Worm (Caenorhabditis elegans) whole organism, young adult: ENCODE data around the gene nep-21.
A peak's percentile ranks its signal among the peaks of the same experiment; 100 is the strongest.

Experiments used
- K11D2.4 ChIP-seq: fragments of 200-800 bp; sonication (Bioruptor generic); IDR thresholded peaks from 2 replicates; pipeline ENCODE4 v1.3.6; 2022; ENCODE audit warnings: missing genetic modification reagents, missing genetic modification characterization, missing compliant biosample characterization
- akir-1 ChIP-seq: fragments of 200-800 bp; sonication (Bioruptor generic); optimal IDR thresholded peaks from 2 replicates; lab custom pipeline; 2018; ENCODE audit warnings: mild to moderate bottlenecking, missing genetic modification characterization, moderate library complexity, missing compliant biosample characterization
- ama-1 ChIP-seq, 3 experiments: fragments of 150-350 bp in 1 of 3; sonication (generic microtip) in 2 of 3; optimal IDR thresholded peaks; 2 replicates each; lab custom pipeline; 2014 to 2018; ENCODE audit warnings: missing biosample characterization in 2 of 3, missing genetic modification characterization in 2 of 3, missing genetic modification reagents in 2 of 3
- dox-1 ChIP-seq: fragments of 200-800 bp; sonication (Bioruptor generic); IDR thresholded peaks from 2 replicates; pipeline ENCODE4 v1.3.6; 2022; ENCODE audit warnings: missing genetic modification reagents, missing genetic modification characterization, missing compliant biosample characterization
- dpl-1 ChIP-seq: fragments of 150-350 bp; optimal IDR thresholded peaks from 2 replicates; lab custom pipeline; 2014; ENCODE audit warnings: missing biosample characterization, missing genetic modification reagents, missing genetic modification characterization
- ekl-4 ChIP-seq: fragments of 200-800 bp; sonication (Bioruptor generic); IDR thresholded peaks from 2 replicates; pipeline ENCODE4 v1.3.6; 2022; ENCODE audit warnings: missing genetic modification reagents, missing genetic modification characterization, missing compliant biosample characterization
- hmg-1.2 ChIP-seq: fragments of 200-800 bp; sonication (Bioruptor generic); IDR thresholded peaks from 2 replicates; pipeline ENCODE4 v1.3.6; 2022; ENCODE audit warnings: missing genetic modification reagents, missing genetic modification characterization, missing compliant biosample characterization
- madf-10 ChIP-seq: sonication (generic microtip); optimal IDR thresholded peaks from 2 replicates; lab custom pipeline; 2016; ENCODE audit warnings: mild to moderate bottlenecking, missing genetic modification characterization, missing compliant biosample characterization
- nfya-1 ChIP-seq: sonication (generic microtip); optimal IDR thresholded peaks from 2 replicates; lab custom pipeline; 2017; ENCODE audit warnings: antibody characterized with exemption, missing compliant biosample characterization, missing genetic modification characterization, borderline replicate concordance; ENCODE audit not compliant: insufficient read depth
- pha-4 ChIP-seq: fragments of 150-350 bp; sonication (generic microtip); optimal IDR thresholded peaks from 2 replicates; lab custom pipeline; 2014; ENCODE audit warnings: missing biosample characterization, missing genetic modification reagents, missing genetic modification characterization
- unc-62 ChIP-seq: fragments of 150-350 bp; optimal IDR thresholded peaks from 2 replicates; lab custom pipeline; 2014; ENCODE audit warnings: missing biosample characterization, missing genetic modification reagents, missing genetic modification characterization

DNA sequence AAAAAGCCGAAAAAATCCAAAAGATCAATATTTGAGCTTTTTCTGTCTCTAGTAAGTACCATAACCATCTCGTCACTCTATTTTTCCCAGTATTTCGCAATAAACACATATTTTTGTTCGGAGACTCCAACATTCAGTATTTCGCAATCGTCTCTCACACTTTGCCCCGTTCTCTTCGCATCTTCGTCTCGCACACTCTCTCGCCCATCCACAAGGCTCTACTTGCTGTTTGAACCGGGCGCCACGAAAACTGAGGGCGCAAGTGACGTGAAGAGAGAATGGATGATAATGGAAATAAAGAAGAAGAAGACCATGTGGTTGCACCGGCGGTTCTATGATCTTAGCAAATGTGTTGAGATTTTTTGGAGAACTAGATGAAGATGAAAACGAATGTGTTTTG lies 26.2 kb downstream of the nep-21 start:
- peak; percentile 85 for TF ChIP-seq dox-1
- TF ChIP-seq ama-1 (optimal IDR thresholded peaks at IDR 0.05; lab: Kevin White, UChicago): no peak
- TF ChIP-seq ama-1 (GFP tag; optimal IDR thresholded peaks at IDR 0.05; lab: Kevin White, UChicago): no peak
- TF ChIP-seq ekl-4 (GFP tag; lab: Robert Waterston, UW): 0 out of 2 replicates have a peak, but pooled peaks have one; percentile 51
- peak; percentile 80 for TF ChIP-seq K11D2.4
- no peak for TF ChIP-seq dpl-1 (GFP tag; lab: Kevin White, UChicago)
- TF ChIP-seq hmg-1.2: peak; percentile 96
- TF ChIP-seq unc-62 (GFP tag; lab: Kevin White, UChicago): peak; percentile 36
- TF ChIP-seq pha-4: peak; percentile 96
- peak; percentile 77 for TF ChIP-seq madf-10 (tag; lab: Kevin White, UChicago)
- no peak for TF ChIP-seq akir-1 (GFP tag; lab: Kevin White, UChicago)
- TF ChIP-seq nfya-1 (tag; lab: Kevin White, UChicago): no peak
